Fruit fly (Drosophila melanogaster): Measurements from ENCODE around the gene Galphaf.

The Galphaf gene

dm6 chr3L:16642088-16642507, 25.6 kb downstream of the Galphaf start (continued):
- TF ChIP-seq E2f2 (GFP tag; IDR thresholded peaks at IDR 0.05) (no peak), lilli (GFP tag; optimal IDR thresholded peaks at IDR 0.05) (no peak), CG7987 (GFP tag; optimal IDR thresholded peaks at IDR 0.05) (no peak), bigmax (GFP tag; optimal IDR thresholded peaks at IDR 0.05) (no peak), CG3847 (GFP tag; IDR thresholded peaks at IDR 0.05) (no peak), her (GFP tag; optimal IDR thresholded peaks at IDR 0.05) (no peak), CG11398 (GFP tag; optimal IDR thresholded peaks at IDR 0.05) (no peak), H2.0 (GFP tag; IDR thresholded peaks at IDR 0.05) (no peak), sc (optimal IDR thresholded peaks at IDR 0.05) (no peak), sc (GFP tag; optimal IDR thresholded peaks at IDR 0.05) (peak; percentile 72), dan (GFP tag; IDR thresholded peaks at IDR 0.05) (no peak), trem (tag; optimal IDR thresholded peaks at IDR 0.05) (peak; percentile 27), CG14860 (GFP tag; IDR thresholded peaks at IDR 0.05; ENCODE audit: partially characterized antibody) (no peak), CG9876 (GFP tag; optimal IDR thresholded peaks at IDR 0.05) (no peak), CG6689 (GFP tag; IDR thresholded peaks at IDR 0.05) (peak; percentile 52), Jarid2 (GFP tag; optimal IDR thresholded peaks at IDR 0.05) (no peak), CG3065 (GFP tag; optimal IDR thresholded peaks at IDR 0.05) (no peak), CG14441 (GFP tag; IDR thresholded peaks at IDR 0.05) (0 out of 2 replicates have a peak, but pooled peaks have one; percentile 12), cas (GFP tag; IDR thresholded peaks at IDR 0.05) (no peak), cato (GFP tag; optimal IDR thresholded peaks at IDR 0.05; ENCODE audit: borderline replicate concordance) (peak; percentile 49), CG13287 (GFP tag; IDR thresholded peaks at IDR 0.05; ENCODE audit: partially characterized antibody) (no peak), salm (tag; optimal IDR thresholded peaks at IDR 0.05) (no peak), chinmo (GFP tag; IDR thresholded peaks at IDR 0.05; ENCODE audit: partially characterized antibody) (no peak), CG34224 (GFP tag; IDR thresholded peaks at IDR 0.05; ENCODE audit: partially characterized antibody) (no peak), CG1602 (GFP tag; optimal IDR thresholded peaks at IDR 0.05) (peak; percentile 66), fd102C (GFP tag; optimal IDR thresholded peaks at IDR 0.05) (no peak), CG31224 (GFP tag; IDR thresholded peaks at IDR 0.05) (no peak), lbe (GFP tag; optimal IDR thresholded peaks at IDR 0.05) (no peak), CG1024 (GFP tag; IDR thresholded peaks at IDR 0.05) (no peak), onecut (GFP tag; IDR thresholded peaks at IDR 0.05) (no peak), CrebB (tag; optimal IDR thresholded peaks at IDR 0.05) (no peak), scrt (GFP tag; optimal IDR thresholded peaks at IDR 0.05) (no peak), pan (optimal IDR thresholded peaks at IDR 0.05) (no peak), pan (GFP tag; optimal IDR thresholded peaks at IDR 0.05 in 1 of 2, IDR thresholded peaks at IDR 0.05 in 1 of 2) (no peak), CG6654 (GFP tag; optimal IDR thresholded peaks at IDR 0.05) (peak; percentile 62), CG10209 (GFP tag; optimal IDR thresholded peaks at IDR 0.05) (peak; percentile 55), CG2120 (GFP tag; optimal IDR thresholded peaks at IDR 0.05) (no peak), PHDP (tag; optimal IDR thresholded peaks at IDR 0.05) (peak; percentile 30), pnt (GFP tag; optimal IDR thresholded peaks at IDR 0.05) (peak; percentile 30), CG1647 (GFP tag; optimal IDR thresholded peaks at IDR 0.05) (no peak), CG10366 (GFP tag; IDR thresholded peaks at IDR 0.05) (no peak), fd64A (GFP tag; optimal IDR thresholded peaks at IDR 0.05) (peak; percentile 11), Rfx (GFP tag; IDR thresholded peaks at IDR 0.05) (no peak), grau (tag; optimal IDR thresholded peaks at IDR 0.05) (peak; percentile 65), CG9609 (GFP tag; optimal IDR thresholded peaks at IDR 0.05) (no peak), danr (GFP tag; IDR thresholded peaks at IDR 0.05) (peak; percentile 47; the same call in 1 of the 2 replicates), ftz-f1 (GFP tag; optimal IDR thresholded peaks at IDR 0.05) (no peak), CG1529 (GFP tag; optimal IDR thresholded peaks at IDR 0.05) (peak; percentile 65), Mes4 (GFP tag; optimal IDR thresholded peaks at IDR 0.05) (no peak), zen (tag; optimal IDR thresholded peaks at IDR 0.05) (no peak), Bteb2 (GFP tag; optimal IDR thresholded peaks at IDR 0.05) (no peak), CG14050 (GFP tag; IDR thresholded peaks at IDR 0.05) (no peak)

All from whole organism, embryonic.